Fruit fly (Drosophila melanogaster) whole organism, embryonic: Measurements from ENCODE around the gene spas.
A peak's percentile ranks its signal among the peaks of the same experiment; 100 is the strongest.

Experiments used
- CG10147 ChIP-seq: fragments of 200-800 bp; sonication (Bioruptor generic); optimal IDR thresholded peaks from 2 replicates; lab custom pipeline; 2019; ENCODE audit warnings: missing biosample characterization, mild to moderate bottlenecking, missing genetic modification characterization, moderate library complexity
- CG1024 ChIP-seq: fragments of 200-800 bp; sonication (Bioruptor generic); IDR thresholded peaks from 2 replicates; pipeline ENCODE4 v1.3.6; 2022; ENCODE audit warnings: missing biosample characterization, missing genetic modification characterization
- CG14710 ChIP-seq: fragments of 200-800 bp; sonication (Bioruptor generic); optimal IDR thresholded peaks from 3 replicates; lab custom pipeline; 2019; ENCODE audit warnings: missing biosample characterization, mild to moderate bottlenecking, missing genetic modification characterization, moderate library complexity
- CG17328 ChIP-seq: fragments of 200-800 bp; sonication (Bioruptor generic); IDR thresholded peaks from 2 replicates; pipeline ENCODE4 v1.3.6; 2022; ENCODE audit warnings: missing biosample characterization, missing genetic modification characterization
- Hr3 ChIP-seq: fragments of 200-800 bp; sonication (Bioruptor generic); optimal IDR thresholded peaks from 3 replicates; lab custom pipeline; 2016; ENCODE audit warnings: missing biosample characterization, missing genetic modification characterization
- Hr51 ChIP-seq, 2 experiments: fragments of 200-800 bp; sonication (Bioruptor generic); optimal IDR thresholded peaks; 2 replicates in 1 of 2; 3 replicates in 1 of 2; lab custom pipeline; 2016 to 2018; ENCODE audit warnings: missing biosample characterization in 2 of 2, missing genetic modification characterization in 2 of 2, mild to moderate bottlenecking in 1 of 2, moderate library complexity in 1 of 2
- Lpt ChIP-seq: fragments of >200 bp; optimal IDR thresholded peaks from 2 replicates; lab custom pipeline; 2018; ENCODE audit warnings: missing biosample characterization, missing genetic modification characterization
- Med ChIP-seq: fragments of 200-800 bp; sonication (Bioruptor generic); peaks from one replicate; lab custom pipeline; 2016; ENCODE audit warnings: missing biosample characterization, missing genetic modification characterization, mild to moderate bottlenecking, inconsistent platforms, moderate library complexity
- Poxn ChIP-seq: fragments of 200-800 bp; sonication (Bioruptor generic); IDR thresholded peaks from 2 replicates; pipeline ENCODE4 v1.3.6; 2022; ENCODE audit warnings: missing biosample characterization, missing genetic modification characterization
- Sin3A ChIP-seq: fragments of >200 bp; optimal IDR thresholded peaks from 2 replicates; lab custom pipeline; 2018
- Sox102F ChIP-seq: fragments of 200-800 bp; sonication (Bioruptor generic); optimal IDR thresholded peaks from 2 replicates; lab custom pipeline; 2018; ENCODE audit warnings: missing biosample characterization, mild to moderate bottlenecking, missing genetic modification characterization, moderate library complexity
- btn ChIP-seq: fragments of 200-800 bp; sonication (Bioruptor generic); optimal IDR thresholded peaks from 2 replicates; lab custom pipeline; 2016; ENCODE audit warnings: missing biosample characterization, missing genetic modification characterization
- emc ChIP-seq: fragments of 200-800 bp; sonication (Bioruptor generic); optimal IDR thresholded peaks from 2 replicates; lab custom pipeline; 2016; ENCODE audit warnings: missing biosample characterization, missing genetic modification characterization
- gsb ChIP-seq: fragments of 200-800 bp; sonication (Bioruptor generic); IDR thresholded peaks from 2 replicates; pipeline ENCODE4 v1.3.6; 2022; ENCODE audit warnings: missing biosample characterization, missing genetic modification characterization

- no peak for TF ChIP-seq Poxn
- no peak for TF ChIP-seq Sin3A (lab: Kevin White, UChicago)
- TF ChIP-seq btn (GFP tag; lab: Kevin White, UChicago), result no peak
- TF ChIP-seq Med (GFP tag; lab: Kevin White, UChicago), result no peak
- TF ChIP-seq CG10147 (GFP tag; lab: Kevin White, UChicago), result no peak
- peak; percentile 35 for TF ChIP-seq Sox102F (GFP tag; lab: Kevin White, UChicago)
- no peak for TF ChIP-seq Hr3 (GFP tag; lab: Kevin White, UChicago)
- no peak for TF ChIP-seq Lpt (GFP tag; lab: Kevin White, UChicago)
- no peak for TF ChIP-seq CG1024 (GFP tag; lab: Robert Waterston, UW)
- TF ChIP-seq CG14710 (tag; lab: Kevin White, UChicago), result no peak
- TF ChIP-seq Hr51 (GFP tag; optimal IDR thresholded peaks at IDR 0.05; lab: Kevin White, UChicago), result no peak
- TF ChIP-seq gsb (GFP tag; lab: Robert Waterston, UW), result no peak
- TF ChIP-seq CG17328, result no peak
- no peak for TF ChIP-seq emc (GFP tag; lab: Kevin White, UChicago)
Observed at dm6 chr3R:24014600-24014999, 23.4 kb upstream of the spas start.
